Worm (Caenorhabditis elegans): ENCODE measurements around the gene F28H7.8.

DNA sequence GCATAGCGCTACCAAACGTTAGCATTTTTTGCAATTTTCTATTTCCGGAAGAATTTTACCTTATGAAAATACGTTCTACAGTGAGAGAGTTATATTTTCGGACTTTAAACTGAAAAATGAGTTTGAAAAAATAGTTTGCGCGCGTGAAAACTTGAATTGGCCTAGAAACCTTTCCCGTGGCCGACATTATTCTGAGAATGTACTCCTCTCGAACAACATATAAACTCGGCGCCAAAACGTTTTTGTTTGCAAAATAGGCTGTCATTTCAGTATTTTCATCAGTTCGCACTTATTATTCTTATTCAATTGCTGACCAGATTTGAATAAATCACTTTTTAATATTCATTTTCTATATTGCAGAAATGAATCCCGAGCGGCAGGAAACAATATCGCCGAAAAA, 22.0 kb upstream of the F28H7.8 start, which contains the start of the genes mre-11 and wdr-5.3:
- TF ChIP-seq blmp-1 (tag; optimal IDR thresholded peaks at IDR 0.05) (no peak), unc-39 (tag; optimal IDR thresholded peaks at IDR 0.05) (no peak), lin-32 (GFP tag; optimal IDR thresholded peaks at IDR 0.05) (no peak), unc-62 (GFP tag; optimal IDR thresholded peaks at IDR 0.05) (no peak), elt-3 (tag; optimal IDR thresholded peaks at IDR 0.05) (no peak), bed-3 (GFP tag; optimal IDR thresholded peaks at IDR 0.05) (no peak), nhr-28 (tag; optimal IDR thresholded peaks at IDR 0.05) (no peak), lin-13 (tag; optimal IDR thresholded peaks at IDR 0.05) (peak; percentile 23), ces-1 (GFP tag; optimal IDR thresholded peaks at IDR 0.05) (no peak), nhr-237 (tag; optimal IDR thresholded peaks at IDR 0.05) (no peak), elt-1 (tag; optimal IDR thresholded peaks at IDR 0.05; ENCODE audit: borderline replicate concordance, insufficient read depth) (no peak), mab-5 (tag; optimal IDR thresholded peaks at IDR 0.05) (no peak), drap-1 (GFP tag; optimal IDR thresholded peaks at IDR 0.05) (no peak), snpc-4 (tag; optimal IDR thresholded peaks at IDR 0.05) (no peak)
